Worm (Caenorhabditis elegans) whole organism, midembryonic: ENCODE data around the gene mtm-9.

Experiments used
- T22C8.4 ChIP-seq: fragments of 200-800 bp; sonication (Bioruptor generic); IDR thresholded peaks from 2 replicates; pipeline ENCODE4 v1.3.6; 2022; ENCODE audit warnings: missing genetic modification characterization, missing compliant biosample characterization
- tab-1 ChIP-seq: fragments of 200-800 bp; sonication (Bioruptor generic); IDR thresholded peaks from 2 replicates; pipeline ENCODE4 v1.3.6; 2022; ENCODE audit warnings: missing genetic modification characterization, missing compliant biosample characterization

ce11 chrV:3768270-3768669, 24.9 kb downstream of the mtm-9 start, which contains the start of gene R08E5.4:
- TF ChIP-seq T22C8.4 (GFP tag; lab: Robert Waterston, UW) (no peak), tab-1 (GFP tag; lab: Robert Waterston, UW) (no peak)
